Fruit fly (Drosophila melanogaster) whole organism, embryonic: Measurements from ENCODE around the gene CG2533.

Experiments
- Adf1 ChIP-seq: fragments of 200-800 bp; sonication (Bioruptor generic); IDR thresholded peaks from 2 replicates; pipeline ENCODE4 v1.3.6; 2022; ENCODE audit warnings: missing biosample characterization, missing genetic modification characterization
- Antp ChIP-seq: fragments of 200-800 bp; sonication (Bioruptor generic); optimal IDR thresholded peaks from 3 replicates; lab custom pipeline; 2016; ENCODE audit warnings: missing biosample characterization, missing genetic modification characterization
- Bgb ChIP-seq: fragments of 200-800 bp; sonication (Bioruptor generic); IDR thresholded peaks from 2 replicates; pipeline ENCODE4 v1.3.6; 2022; ENCODE audit warnings: missing biosample characterization, missing genetic modification characterization; ENCODE audit not compliant: partially characterized antibody
- CG10959 ChIP-seq: fragments of 200-800 bp; sonication (Bioruptor generic); IDR thresholded peaks from 2 replicates; pipeline ENCODE4 v1.3.6; 2022; ENCODE audit warnings: missing biosample characterization, missing genetic modification characterization
- CG10979 ChIP-seq: fragments of 200-800 bp; sonication (Bioruptor generic); optimal IDR thresholded peaks from 2 replicates; lab custom pipeline; 2018; ENCODE audit warnings: missing biosample characterization, mild to moderate bottlenecking, missing genetic modification characterization, moderate library complexity
- CG11093 ChIP-seq: fragments of 200-800 bp; sonication (Bioruptor generic); IDR thresholded peaks from 3 replicates; pipeline ENCODE4 v1.3.6; 2022; ENCODE audit warnings: missing biosample characterization, missing genetic modification characterization
- CG12104 ChIP-seq: fragments of 200-800 bp; sonication (Bioruptor generic); optimal IDR thresholded peaks from 3 replicates; lab custom pipeline; 2016; ENCODE audit warnings: missing biosample characterization, missing genetic modification characterization
- CG14860 ChIP-seq: fragments of 200-800 bp; sonication (Bioruptor generic); IDR thresholded peaks from 3 replicates; pipeline ENCODE4 v1.3.6; 2022; ENCODE audit warnings: missing biosample characterization, missing genetic modification characterization; ENCODE audit not compliant: partially characterized antibody
- CG15514 ChIP-seq: fragments of 200-800 bp; sonication (Bioruptor generic); optimal IDR thresholded peaks from 3 replicates; lab custom pipeline; 2017; ENCODE audit warnings: missing biosample characterization, missing genetic modification characterization, mild to moderate bottlenecking, moderate library complexity, missing genetic modification reagents
- CG1602 ChIP-seq: fragments of 200-800 bp; sonication (Bioruptor generic); optimal IDR thresholded peaks from 3 replicates; lab custom pipeline; 2016; ENCODE audit warnings: missing biosample characterization, missing genetic modification characterization
- CG16813 ChIP-seq: fragments of 200-800 bp; sonication (Bioruptor generic); IDR thresholded peaks from 3 replicates; pipeline ENCODE4 v1.3.6; 2022; ENCODE audit warnings: missing biosample characterization, missing genetic modification characterization; ENCODE audit not compliant: partially characterized antibody
- CG17802 ChIP-seq: fragments of 200-800 bp; sonication (Bioruptor generic); optimal IDR thresholded peaks from 2 replicates; lab custom pipeline; 2018; ENCODE audit warnings: missing biosample characterization, mild to moderate bottlenecking, missing genetic modification characterization, moderate library complexity
- CG17829 ChIP-seq: fragments of 200-800 bp; optimal IDR thresholded peaks from 2 replicates; lab custom pipeline; 2019; ENCODE audit warnings: missing biosample characterization, mild to moderate bottlenecking, missing genetic modification characterization, moderate library complexity
- CG3281 ChIP-seq: fragments of 200-800 bp; sonication (Bioruptor generic); optimal IDR thresholded peaks from 3 replicates; lab custom pipeline; 2017; ENCODE audit warnings: missing biosample characterization, mild to moderate bottlenecking, missing genetic modification characterization
- CG3726 ChIP-seq: fragments of 200-800 bp; sonication (Bioruptor generic); IDR thresholded peaks from 3 replicates; pipeline ENCODE4, ENCODE4 v1.3.6; 2022; ENCODE audit warnings: missing biosample characterization, missing genetic modification characterization
- CG4328 ChIP-seq: fragments of 200-800 bp; sonication (Bioruptor generic); optimal IDR thresholded peaks from 3 replicates; lab custom pipeline; 2017; ENCODE audit warnings: missing biosample characterization, missing genetic modification reagents, missing genetic modification characterization
- CG6689 ChIP-seq: fragments of 200-800 bp; sonication (Bioruptor generic); IDR thresholded peaks from 2 replicates; pipeline ENCODE4 v1.3.6; 2022; ENCODE audit warnings: missing biosample characterization, missing genetic modification characterization
- CG8290 ChIP-seq, 3 experiments: fragments of 200-800 bp; sonication (Bioruptor generic); optimal IDR thresholded peaks; 2 replicates each; lab custom pipeline; 2016 to 2019; ENCODE audit warnings: missing biosample characterization in 3 of 3, missing genetic modification characterization in 3 of 3, mild to moderate bottlenecking in 2 of 3, moderate library complexity in 1 of 3
- CG9437 ChIP-seq: fragments of 200-800 bp; sonication (Bioruptor generic); optimal IDR thresholded peaks from 2 replicates; lab custom pipeline; 2018; ENCODE audit warnings: missing biosample characterization, mild to moderate bottlenecking, missing genetic modification characterization
- CG9727 ChIP-seq: fragments of 200-800 bp; sonication (Bioruptor generic); optimal IDR thresholded peaks from 3 replicates; lab custom pipeline; 2017; ENCODE audit warnings: missing biosample characterization, mild to moderate bottlenecking, missing genetic modification characterization
- CHES-1-like ChIP-seq: fragments of 200-800 bp; sonication (Bioruptor generic); optimal IDR thresholded peaks from 2 replicates; lab custom pipeline; 2016; ENCODE audit warnings: missing biosample characterization, missing genetic modification characterization
- Dek ChIP-seq: fragments of 200-800 bp; sonication (Bioruptor generic); optimal IDR thresholded peaks from 3 replicates; lab custom pipeline; 2019; ENCODE audit warnings: missing biosample characterization, mild to moderate bottlenecking, missing genetic modification characterization, moderate library complexity
- Dll ChIP-seq: fragments of 200-800 bp; sonication (Bioruptor generic); IDR thresholded peaks from 4 replicates; pipeline ENCODE4 v1.3.6; 2022; ENCODE audit warnings: missing biosample characterization, missing genetic modification characterization; ENCODE audit not compliant: partially characterized antibody
- Dp ChIP-seq: fragments of 200-800 bp; sonication (Bioruptor generic); optimal IDR thresholded peaks from 2 replicates; lab custom pipeline; 2018; ENCODE audit warnings: missing biosample characterization, mild to moderate bottlenecking, missing genetic modification characterization, moderate library complexity
- Ets65A ChIP-seq: fragments of 200-800 bp; sonication (Bioruptor generic); peaks from one replicate; lab custom pipeline; 2016; ENCODE audit warnings: missing biosample characterization, missing genetic modification characterization
- Gsc ChIP-seq: fragments of 200-800 bp; sonication (Bioruptor generic); IDR thresholded peaks from 2 replicates; pipeline ENCODE4 v1.3.6; 2022; ENCODE audit warnings: missing biosample characterization, missing genetic modification characterization
- H2.0 ChIP-seq: fragments of 200-800 bp; sonication (Bioruptor generic); IDR thresholded peaks from 2 replicates; pipeline ENCODE4 v1.3.6; 2022; ENCODE audit warnings: missing biosample characterization, missing genetic modification characterization
- Hey ChIP-seq: fragments of 200-800 bp; sonication (Bioruptor generic); optimal IDR thresholded peaks from 3 replicates; lab custom pipeline; 2018; ENCODE audit warnings: missing biosample characterization, mild to moderate bottlenecking, missing genetic modification characterization
- HmgD ChIP-seq: fragments of 200-800 bp; sonication (Bioruptor generic); optimal IDR thresholded peaks from 3 replicates; lab custom pipeline; 2016; ENCODE audit warnings: missing biosample characterization, missing genetic modification characterization
- Kr ChIP-seq: fragments of 200-800 bp; sonication (Bioruptor generic); optimal IDR thresholded peaks from 2 replicates; lab custom pipeline; 2017; ENCODE audit warnings: missing biosample characterization, mild to moderate bottlenecking, missing genetic modification characterization
- Max ChIP-seq: fragments of 200-800 bp; sonication (Bioruptor generic); optimal IDR thresholded peaks from 2 replicates; lab custom pipeline; 2016; ENCODE audit warnings: missing biosample characterization, mild to moderate bottlenecking, missing genetic modification characterization
- Neu2 ChIP-seq: fragments of 200-800 bp; sonication (Bioruptor generic); optimal IDR thresholded peaks from 3 replicates; lab custom pipeline; 2016; ENCODE audit warnings: missing biosample characterization, missing genetic modification characterization, borderline replicate concordance
- Nf-YB ChIP-seq: fragments of 200-800 bp; sonication (Bioruptor generic); optimal IDR thresholded peaks from 3 replicates; lab custom pipeline; 2019; ENCODE audit warnings: missing biosample characterization, mild to moderate bottlenecking, missing genetic modification characterization, moderate library complexity
- PHDP ChIP-seq: fragments of 200-800 bp; sonication (Bioruptor generic); optimal IDR thresholded peaks from 3 replicates; lab custom pipeline; 2018; ENCODE audit warnings: missing biosample characterization, mild to moderate bottlenecking, missing genetic modification characterization, moderate library complexity
- Sin3A ChIP-seq: fragments of >200 bp; optimal IDR thresholded peaks from 2 replicates; lab custom pipeline; 2018
- Vsx1 ChIP-seq: fragments of 200-800 bp; sonication (Bioruptor generic); optimal IDR thresholded peaks from 2 replicates; lab custom pipeline; 2017; ENCODE audit warnings: missing biosample characterization, mild to moderate bottlenecking, missing genetic modification characterization, missing genetic modification reagents
- ac ChIP-seq: fragments of 200-800 bp; sonication (Bioruptor generic); optimal IDR thresholded peaks from 3 replicates; lab custom pipeline; 2017; ENCODE audit warnings: missing biosample characterization, mild to moderate bottlenecking, missing genetic modification characterization
- ase ChIP-seq: fragments of 200-800 bp; sonication (Bioruptor generic); IDR thresholded peaks from 3 replicates; pipeline ENCODE4 v1.3.6; 2022; ENCODE audit warnings: missing biosample characterization, missing genetic modification characterization
- caup ChIP-seq: fragments of 200-800 bp; sonication (Bioruptor generic); optimal IDR thresholded peaks from 3 replicates; lab custom pipeline; 2017; ENCODE audit warnings: missing biosample characterization, mild to moderate bottlenecking, missing genetic modification characterization, moderate library complexity; ENCODE audit not compliant: severe bottlenecking
- chn ChIP-seq: fragments of 200-800 bp; sonication (Bioruptor generic); optimal IDR thresholded peaks from 2 replicates; lab custom pipeline; 2016; ENCODE audit warnings: missing biosample characterization, missing genetic modification characterization
- lola ChIP-seq, 3 experiments: fragments of >200 bp in 2 of 3; fragments of 200-800 bp in 1 of 3; sonication (Bioruptor generic) in 1 of 3; optimal IDR thresholded peaks; 2 replicates each; lab custom pipeline; 2017 to 2019; ENCODE audit warnings: missing biosample characterization in 3 of 3, missing genetic modification characterization in 3 of 3, mild to moderate bottlenecking in 1 of 3, moderate library complexity in 1 of 3
- luna ChIP-seq: fragments of 200-800 bp; sonication (Bioruptor generic); optimal IDR thresholded peaks from 2 replicates; lab custom pipeline; 2016; ENCODE audit warnings: missing biosample characterization, missing genetic modification characterization
- nau ChIP-seq: fragments of 200-800 bp; sonication (Bioruptor generic); optimal IDR thresholded peaks from 3 replicates; lab custom pipeline; 2017; ENCODE audit warnings: missing biosample characterization, mild to moderate bottlenecking, missing genetic modification characterization, missing genetic modification reagents
- nerfin-1 ChIP-seq: fragments of 200-800 bp; sonication (Bioruptor generic); optimal IDR thresholded peaks from 3 replicates; lab custom pipeline; 2019; ENCODE audit warnings: missing biosample characterization, mild to moderate bottlenecking, missing genetic modification characterization, moderate library complexity
- ranshi ChIP-seq: fragments of 200-800 bp; sonication (Bioruptor generic); IDR thresholded peaks from 2 replicates; pipeline ENCODE4 v1.3.6; 2022; ENCODE audit warnings: missing biosample characterization, missing genetic modification characterization
- sima ChIP-seq: fragments of 200-800 bp; sonication (Bioruptor generic); optimal IDR thresholded peaks from 2 replicates; lab custom pipeline; 2016; ENCODE audit warnings: missing biosample characterization, missing genetic modification characterization
- sisA ChIP-seq: fragments of 200-800 bp; sonication (Bioruptor generic); IDR thresholded peaks from 2 replicates; pipeline ENCODE4 v1.3.6; 2022; ENCODE audit warnings: missing biosample characterization, missing genetic modification characterization
- tgo ChIP-seq: fragments of 200-800 bp; sonication (Bioruptor generic); IDR thresholded peaks from 3 replicates; pipeline ENCODE4 v1.3.6; 2022; ENCODE audit warnings: missing biosample characterization, missing genetic modification characterization

Gene CG2533

dm6 chrX:11622649-11623425 lies 18.8 kb upstream of the CG2533 start (continued):
- TF ChIP-seq tgo (GFP tag; lab: Robert Waterston, UW) (peak; percentile 83), CG12104 (GFP tag; lab: Kevin White, UChicago) (peak; percentile 23), CG16813 (GFP tag; lab: Robert Waterston, UW) (no peak), Bgb (GFP tag; lab: Robert Waterston, UW) (no peak), ranshi (GFP tag; lab: Robert Waterston, UW) (peak; percentile 79; the same call in 1 of the 2 replicates), Antp (no peak), CG9727 (GFP tag; lab: Kevin White, UChicago) (peak; percentile 62), CG17802 (tag; lab: Kevin White, UChicago) (no peak), CG6689 (GFP tag; lab: Robert Waterston, UW) (peak; percentile 78), Gsc (GFP tag; lab: Robert Waterston, UW) (no peak), CG10979 (tag; lab: Kevin White, UChicago) (peak; percentile 32), CG9437 (GFP tag; lab: Kevin White, UChicago) (peak; percentile 54), caup (GFP tag; lab: Kevin White, UChicago) (peak; percentile 70), CG3281 (GFP tag; lab: Kevin White, UChicago) (peak; percentile 70), CG3726 (GFP tag; lab: Robert Waterston, UW) (no peak), CG8290 (GFP tag; optimal IDR thresholded peaks at IDR 0.05; lab: Kevin White, UChicago) (no peak), CG8290 (tag; optimal IDR thresholded peaks at IDR 0.05; lab: Kevin White, UChicago) (peak in 1 of 2 experiments; percentile 85), CG4328 (GFP tag; lab: Kevin White, UChicago) (no peak), Ets65A (GFP tag; lab: Kevin White, UChicago) (peak; percentile 95), Hey (tag; lab: Kevin White, UChicago) (no peak), CG15514 (peak; percentile 50), PHDP (tag; lab: Kevin White, UChicago) (peak; percentile 75), Dek (tag; lab: Kevin White, UChicago) (peak; percentile 70), ase (peak; percentile 70; the same call in 2 of the 3 replicates), Dp (GFP tag; lab: Kevin White, UChicago) (no peak), Max (no peak), sima (no peak), Adf1 (GFP tag; lab: Robert Waterston, UW) (no peak), sisA (GFP tag; lab: Robert Waterston, UW) (peak; percentile 77), CG14860 (no peak), Neu2 (no peak), Kr (GFP tag; lab: Kevin White, UChicago) (no peak), CG11093 (peak; percentile 23; the same call in 1 of the 3 replicates), HmgD (GFP tag; lab: Kevin White, UChicago) (peak; percentile 6), CG10959 (GFP tag; lab: Robert Waterston, UW) (peak; percentile 22; the same call in 1 of the 2 replicates), CG1602 (GFP tag; lab: Kevin White, UChicago) (peak; percentile 46), CG17829 (peak; percentile 54), Dll (GFP tag; lab: Robert Waterston, UW) (no peak), CHES-1-like (peak; percentile 67), nau (GFP tag; lab: Kevin White, UChicago) (peak; percentile 9), chn (GFP tag; lab: Kevin White, UChicago) (peak; percentile 49), ac (GFP tag; lab: Kevin White, UChicago) (no peak), lola (GFP tag; optimal IDR thresholded peaks at IDR 0.05; lab: Kevin White, UChicago) (no peak), Nf-YB (GFP tag; lab: Kevin White, UChicago) (peak; percentile 40), Sin3A (no peak), nerfin-1 (no peak), H2.0 (GFP tag; lab: Robert Waterston, UW) (peak; percentile 76), luna (GFP tag; lab: Kevin White, UChicago) (no peak), Vsx1 (GFP tag; lab: Kevin White, UChicago) (peak; percentile 41)
